Worm (Caenorhabditis elegans): ENCODE results near the gene dnj-1.

DNA sequence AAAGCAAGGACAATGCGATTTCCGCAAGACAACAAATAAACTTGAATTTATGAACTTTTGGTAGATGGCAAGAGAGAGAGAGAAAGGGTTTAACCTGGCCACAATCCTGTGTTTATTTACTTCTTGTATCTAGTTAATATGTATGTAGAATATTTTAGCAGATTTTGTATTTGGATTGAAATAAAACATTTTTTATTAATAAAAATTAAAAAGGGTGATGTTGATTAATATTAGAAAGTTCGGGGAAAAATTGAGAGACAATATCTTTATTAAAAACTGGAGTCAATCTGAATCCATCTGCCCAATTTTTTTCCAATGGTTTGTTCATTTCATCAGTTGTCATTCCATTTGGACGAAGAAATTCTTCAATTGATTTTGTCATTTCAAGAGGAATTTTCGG lies 32.7 kb upstream of the dnj-1 start, which contains the start of gene col-127:
- TF ChIP-seq rnt-1 (tag; optimal IDR thresholded peaks at IDR 0.05) (no peak), elt-3 (tag; optimal IDR thresholded peaks at IDR 0.05) (no peak), ces-1 (GFP tag; optimal IDR thresholded peaks at IDR 0.05) (no peak), lin-13 (GFP tag; optimal IDR thresholded peaks at IDR 0.05) (no peak), nhr-85 (tag) (no peak)
